Worm (Caenorhabditis elegans) whole organism, L4 larva: ENCODE data around the gene npa-1.

ENCODE experiments used
- F37D6.2 ChIP-seq: sonication (generic microtip); optimal IDR thresholded peaks from 2 replicates; lab custom pipeline; 2016; ENCODE audit warnings: mild to moderate bottlenecking, missing genetic modification characterization, missing compliant biosample characterization
- F49E8.2 ChIP-seq: sonication (generic microtip); optimal IDR thresholded peaks from 2 replicates; lab custom pipeline; 2016; ENCODE audit warnings: missing compliant biosample characterization, mild to moderate bottlenecking, missing genetic modification characterization, borderline replicate concordance
- Y105C5A.15 ChIP-seq: fragments of 200-800 bp; sonication (Bioruptor generic); IDR thresholded peaks from 2 replicates; pipeline ENCODE4 v1.3.6; 2022; ENCODE audit warnings: missing genetic modification characterization, missing compliant biosample characterization
- Y5F2A.4 ChIP-seq: fragments of 200-800 bp; sonication (Bioruptor generic); optimal IDR thresholded peaks from 2 replicates; lab custom pipeline; 2018; ENCODE audit warnings: mild to moderate bottlenecking, missing genetic modification characterization, missing compliant biosample characterization
- ZK546.5 ChIP-seq, 2 experiments: sonication (generic microtip); optimal IDR thresholded peaks; 2 replicates each; lab custom pipeline; 2017; ENCODE audit warnings: missing biosample characterization in 2 of 2, missing genetic modification characterization in 2 of 2
- aha-1 ChIP-seq: fragments of 150-350 bp; peaks from one replicate; lab custom pipeline; 2014; ENCODE audit warnings: missing biosample characterization, missing genetic modification characterization
- arid-1 ChIP-seq: fragments of 200-800 bp; sonication (Bioruptor generic); conservative IDR thresholded peaks from 2 replicates; pipeline ENCODE4 v1.3.6; 2022; ENCODE audit warnings: missing genetic modification reagents, missing genetic modification characterization, missing compliant biosample characterization
- ceh-20 ChIP-seq: fragments of 200-800 bp; sonication (Bioruptor generic); IDR thresholded peaks from 2 replicates; pipeline ENCODE4 v1.3.6; 2022; ENCODE audit warnings: missing genetic modification reagents, missing genetic modification characterization, missing compliant biosample characterization
- ceh-28 ChIP-seq: fragments of 150-350 bp; optimal IDR thresholded peaks from 2 replicates; lab custom pipeline; 2014; ENCODE audit warnings: missing biosample characterization, missing genetic modification reagents, missing genetic modification characterization
- ceh-32 ChIP-seq: sonication (generic microtip); optimal IDR thresholded peaks from 2 replicates; lab custom pipeline; 2016; ENCODE audit warnings: mild to moderate bottlenecking, missing genetic modification characterization, missing compliant biosample characterization; ENCODE audit not compliant: poor library complexity
- ceh-44 ChIP-seq: fragments of 200-800 bp; sonication (Bioruptor generic); IDR thresholded peaks from 2 replicates; pipeline ENCODE4 v1.3.6; 2022; ENCODE audit warnings: missing genetic modification reagents, missing genetic modification characterization, missing compliant biosample characterization
- ceh-62 ChIP-seq: sonication (generic microtip); optimal IDR thresholded peaks from 2 replicates; lab custom pipeline; 2017; ENCODE audit warnings: missing biosample characterization, missing genetic modification characterization
- ces-1 ChIP-seq: fragments of 150-350 bp; sonication (generic microtip); optimal IDR thresholded peaks from 4 replicates; lab custom pipeline; 2014; ENCODE audit warnings: missing biosample characterization, missing genetic modification reagents, missing genetic modification characterization
- daf-12 ChIP-seq: fragments of 150-350 bp; optimal IDR thresholded peaks from 2 replicates; lab custom pipeline; 2014; ENCODE audit warnings: missing biosample characterization, missing genetic modification reagents, missing genetic modification characterization
- daf-16 ChIP-seq, 3 experiments: sonication (generic microtip); optimal IDR thresholded peaks; 2 replicates each; lab custom pipeline; 2016 to 2017; ENCODE audit warnings: missing genetic modification characterization in 3 of 3, missing genetic modification reagents in 3 of 3, mild to moderate bottlenecking in 2 of 3, missing compliant biosample characterization in 2 of 3, missing biosample characterization in 1 of 3, moderate library complexity in 1 of 3
- daf-19 ChIP-seq: fragments of 200-800 bp; sonication (Bioruptor generic); conservative IDR thresholded peaks from 2 replicates; pipeline ENCODE4 v1.3.6; 2022; ENCODE audit warnings: missing genetic modification characterization, missing compliant biosample characterization
- dmd-6 ChIP-seq: fragments of 200-800 bp; sonication (Bioruptor generic); IDR thresholded peaks from 2 replicates; pipeline ENCODE4 v1.3.6; 2022; ENCODE audit warnings: missing genetic modification reagents, missing genetic modification characterization, missing compliant biosample characterization
- dmd-8 ChIP-seq: fragments of 200-800 bp; sonication (Bioruptor generic); IDR thresholded peaks from 2 replicates; pipeline ENCODE4 v1.3.6; 2022; ENCODE audit warnings: missing genetic modification characterization, missing compliant biosample characterization
- dmd-9 ChIP-seq: fragments of 200-800 bp; sonication (Bioruptor generic); IDR thresholded peaks from 2 replicates; pipeline ENCODE4 v1.3.6; 2022; ENCODE audit warnings: missing genetic modification reagents, missing genetic modification characterization, missing compliant biosample characterization
- dpl-1 ChIP-seq: fragments of 150-350 bp; optimal IDR thresholded peaks from 2 replicates; lab custom pipeline; 2014; ENCODE audit warnings: missing biosample characterization, missing genetic modification reagents, missing genetic modification characterization
- dve-1 ChIP-seq: sonication (generic microtip); optimal IDR thresholded peaks from 2 replicates; lab custom pipeline; 2017; ENCODE audit warnings: antibody characterized with exemption, mild to moderate bottlenecking, missing genetic modification characterization, missing compliant biosample characterization; ENCODE audit not compliant: insufficient read depth
- egl-27 ChIP-seq: sonication (generic microtip); optimal IDR thresholded peaks from 3 replicates; lab custom pipeline; 2017; ENCODE audit warnings: missing biosample characterization, missing genetic modification reagents, missing genetic modification characterization
- egl-43 ChIP-seq: fragments of 200-800 bp; sonication (Bioruptor generic); IDR thresholded peaks from 2 replicates; pipeline ENCODE4 v1.3.6; 2022; ENCODE audit warnings: missing genetic modification reagents, missing genetic modification characterization, missing compliant biosample characterization
- fkh-10 ChIP-seq: fragments of 150-350 bp; optimal IDR thresholded peaks from 2 replicates; lab custom pipeline; 2014; ENCODE audit warnings: missing biosample characterization, missing genetic modification reagents, missing genetic modification characterization
- gei-8 ChIP-seq: fragments of 200-800 bp; sonication (Bioruptor generic); optimal IDR thresholded peaks from 2 replicates; lab custom pipeline; 2018; ENCODE audit warnings: mild to moderate bottlenecking, missing genetic modification characterization, missing compliant biosample characterization
- hif-1 ChIP-seq, 2 experiments: sonication (generic microtip); optimal IDR thresholded peaks; 2 replicates each; lab custom pipeline; 2016 to 2017; ENCODE audit warnings: missing compliant biosample characterization in 2 of 2, missing genetic modification characterization in 2 of 2, missing genetic modification reagents in 2 of 2, missing genotype in 2 of 2, mild to moderate bottlenecking in 1 of 2
- hlh-30 ChIP-seq: sonication (generic microtip); optimal IDR thresholded peaks from 2 replicates; lab custom pipeline; 2017; ENCODE audit warnings: antibody characterized with exemption, mild to moderate bottlenecking, missing genetic modification characterization, missing compliant biosample characterization; ENCODE audit not compliant: insufficient read depth
- jun-1 ChIP-seq: fragments of 150-350 bp; optimal IDR thresholded peaks from 2 replicates; lab custom pipeline; 2014; ENCODE audit warnings: missing biosample characterization, missing genetic modification reagents, missing genetic modification characterization
- lin-1 ChIP-seq: fragments of 200-800 bp; sonication (Bioruptor generic); IDR thresholded peaks from 2 replicates; pipeline ENCODE4 v1.3.6; 2022; ENCODE audit warnings: missing genetic modification reagents, missing genetic modification characterization, missing compliant biosample characterization
- lin-13 ChIP-seq: fragments of 150-350 bp; optimal IDR thresholded peaks from 2 replicates; lab custom pipeline; 2014; ENCODE audit warnings: missing biosample characterization, missing genetic modification reagents, missing genetic modification characterization
- lin-38 ChIP-seq: fragments of 200-800 bp; sonication (Bioruptor generic); IDR thresholded peaks from 2 replicates; pipeline ENCODE4 v1.3.6; 2022; ENCODE audit warnings: missing genetic modification reagents, missing genetic modification characterization, missing compliant biosample characterization
- lin-39 ChIP-seq: fragments of 150-350 bp; optimal IDR thresholded peaks from 2 replicates; lab custom pipeline; 2014; ENCODE audit warnings: missing biosample characterization, missing genetic modification reagents, missing genetic modification characterization
- lsy-2 ChIP-seq, 2 experiments: fragments of 150-350 bp in 1 of 2; sonication (generic microtip) in 1 of 2; optimal IDR thresholded peaks; 2 replicates each; lab custom pipeline; 2014 to 2017; ENCODE audit warnings: missing biosample characterization in 2 of 2, missing genetic modification characterization in 2 of 2
- madf-5 ChIP-seq, 2 experiments: fragments of 200-800 bp; sonication (Bioruptor generic); IDR thresholded peaks; 2 replicates each; pipeline ENCODE4 v1.3.6; 2022; ENCODE audit warnings: missing compliant biosample characterization in 2 of 2, missing genetic modification characterization in 2 of 2
- madf-9 ChIP-seq: fragments of 200-800 bp; sonication (Bioruptor generic); conservative IDR thresholded peaks from 2 replicates; pipeline ENCODE4 v1.3.6; 2022; ENCODE audit warnings: missing genetic modification reagents, missing genetic modification characterization, missing compliant biosample characterization
- mdl-1 ChIP-seq, 2 experiments: fragments of 150-350 bp in 1 of 2; sonication (generic microtip) in 1 of 2; optimal IDR thresholded peaks; 2 replicates each; lab custom pipeline; 2014 to 2017; ENCODE audit warnings: missing biosample characterization in 2 of 2, missing genetic modification characterization in 2 of 2
- mep-1 ChIP-seq: fragments of 150-350 bp; sonication (generic microtip); optimal IDR thresholded peaks from 3 replicates; lab custom pipeline; 2014; ENCODE audit warnings: missing biosample characterization, missing genetic modification characterization
- mes-2 ChIP-seq: sonication (generic microtip); optimal IDR thresholded peaks from 2 replicates; lab custom pipeline; 2016; ENCODE audit warnings: missing genotype, mild to moderate bottlenecking, missing genetic modification characterization, missing compliant biosample characterization; ENCODE audit not compliant: poor library complexity, severe bottlenecking
- nhr-48 ChIP-seq: sonication (generic microtip); optimal IDR thresholded peaks from 2 replicates; lab custom pipeline; 2016; ENCODE audit warnings: mild to moderate bottlenecking, missing genetic modification characterization, missing compliant biosample characterization
- nhr-6 ChIP-seq: fragments of 150-350 bp; optimal IDR thresholded peaks from 2 replicates; lab custom pipeline; 2014; ENCODE audit warnings: missing biosample characterization, missing genetic modification characterization
- nhr-76 ChIP-seq: fragments of 150-350 bp; optimal IDR thresholded peaks from 2 replicates; lab custom pipeline; 2014; ENCODE audit warnings: missing biosample characterization, missing genetic modification characterization
- php-3 ChIP-seq: fragments of 200-800 bp; sonication (Bioruptor generic); IDR thresholded peaks from 2 replicates; pipeline ENCODE4 v1.3.6; 2022; ENCODE audit warnings: missing genetic modification reagents, missing genetic modification characterization, missing compliant biosample characterization
- pqm-1 ChIP-seq: sonication (generic microtip); optimal IDR thresholded peaks from 2 replicates; lab custom pipeline; 2017; ENCODE audit warnings: missing biosample characterization, missing genetic modification characterization
- saeg-2 ChIP-seq: fragments of 200-800 bp; sonication (Bioruptor generic); IDR thresholded peaks from 2 replicates; pipeline ENCODE4 v1.3.6; 2022; ENCODE audit warnings: missing genetic modification reagents, missing genetic modification characterization, missing compliant biosample characterization
- set-16 ChIP-seq: fragments of 200-800 bp; sonication (Bioruptor generic); IDR thresholded peaks from 2 replicates; pipeline ENCODE4 v1.3.6; 2022; ENCODE audit warnings: missing genetic modification reagents, missing genetic modification characterization, missing compliant biosample characterization
- snpc-1.2 ChIP-seq: fragments of 200-800 bp; sonication (Bioruptor generic); IDR thresholded peaks from 2 replicates; pipeline ENCODE4 v1.3.6; 2022; ENCODE audit warnings: missing genetic modification reagents, missing genetic modification characterization, missing compliant biosample characterization
- vab-7 ChIP-seq: fragments of 200-800 bp; sonication (Bioruptor generic); IDR thresholded peaks from 2 replicates; pipeline ENCODE4 v1.3.6; 2022; ENCODE audit warnings: missing genetic modification reagents, missing genetic modification characterization, missing compliant biosample characterization
- zip-11 ChIP-seq: fragments of 200-800 bp; sonication (Bioruptor generic); IDR thresholded peaks from 2 replicates; pipeline ENCODE4 v1.3.6; 2022; ENCODE audit warnings: missing genetic modification characterization, missing compliant biosample characterization
- zip-2 ChIP-seq: fragments of 150-350 bp; optimal IDR thresholded peaks from 2 replicates; lab custom pipeline; 2014; ENCODE audit warnings: missing biosample characterization, missing genetic modification characterization

The npa-1 gene

ce11 chrV:7093720-7094401 is 18.3 kb downstream of the npa-1 start, which contains the start of gene nhr-135 (continued):
- TF ChIP-seq F37D6.2 (tag; lab: Kevin White, UChicago): no peak
- TF ChIP-seq madf-5 (GFP tag; IDR thresholded peaks at IDR 0.05; lab: Robert Waterston, UW): no peak
- TF ChIP-seq ceh-44 (GFP tag; lab: Robert Waterston, UW): no peak
- TF ChIP-seq zip-2 (tag; lab: Kevin White, UChicago): no peak
- TF ChIP-seq ZK546.5 (tag; optimal IDR thresholded peaks at IDR 0.05; lab: Kevin White, UChicago): no peak
- TF ChIP-seq egl-43 (GFP tag; lab: Robert Waterston, UW): no peak
- peak; percentile 98 for TF ChIP-seq aha-1 (tag; lab: Kevin White, UChicago)
- TF ChIP-seq dpl-1 (GFP tag; lab: Kevin White, UChicago): no peak
- no peak for TF ChIP-seq zip-11 (GFP tag; lab: Robert Waterston, UW)
- no peak for TF ChIP-seq ces-1 (GFP tag; lab: Kevin White, UChicago)
- TF ChIP-seq dmd-6 (GFP tag; lab: Robert Waterston, UW): peak; percentile 94
- TF ChIP-seq nhr-48 (tag; lab: Kevin White, UChicago): peak; percentile 89
- TF ChIP-seq ceh-28 (tag; lab: Kevin White, UChicago): no peak
- no peak for TF ChIP-seq daf-19 (GFP tag; lab: Robert Waterston, UW)
- TF ChIP-seq saeg-2 (GFP tag; lab: Robert Waterston, UW): 0 out of 2 replicates have a peak, but pooled peaks have one; percentile 45
- no peak for TF ChIP-seq madf-9
- TF ChIP-seq daf-16 (GFP tag; optimal IDR thresholded peaks at IDR 0.05; lab: Kevin White, UChicago): peak in 1 of 2 experiments; percentile 7
- peak; percentile 84 for TF ChIP-seq daf-16 (tag; optimal IDR thresholded peaks at IDR 0.05; lab: Kevin White, UChicago)
- TF ChIP-seq pqm-1 (tag; lab: Kevin White, UChicago): peak; percentile 57
- peak; percentile 7 for TF ChIP-seq nhr-76 (tag; lab: Kevin White, UChicago)
- TF ChIP-seq php-3 (GFP tag; lab: Robert Waterston, UW): 0 out of 2 replicates have a peak, but pooled peaks have one; percentile 37
- TF ChIP-seq dmd-8 (GFP tag; lab: Robert Waterston, UW): no peak
- TF ChIP-seq ceh-20 (GFP tag; lab: Robert Waterston, UW): no peak
- TF ChIP-seq lin-1 (GFP tag; lab: Robert Waterston, UW): peak; percentile 62; the same call in 1 of the 2 replicates
- TF ChIP-seq arid-1 (GFP tag; lab: Robert Waterston, UW): no peak
- peak; percentile 4 for TF ChIP-seq gei-8
- TF ChIP-seq nhr-6 (tag; lab: Kevin White, UChicago): peak; percentile 6
- TF ChIP-seq hlh-30: peak; percentile 90
- TF ChIP-seq daf-12 (tag; lab: Kevin White, UChicago): no peak
- no peak for TF ChIP-seq lin-38 (GFP tag; lab: Robert Waterston, UW)
- no peak for TF ChIP-seq Y105C5A.15 (GFP tag; lab: Robert Waterston, UW)
- peak; percentile 26 to 95 for TF ChIP-seq hif-1 (tag; optimal IDR thresholded peaks at IDR 0.05; lab: Kevin White, UChicago)
- TF ChIP-seq snpc-1.2 (GFP tag; lab: Robert Waterston, UW): no peak
- no peak for TF ChIP-seq set-16 (GFP tag; lab: Robert Waterston, UW)
- TF ChIP-seq lin-39 (tag; lab: Kevin White, UChicago): no peak
- TF ChIP-seq Y5F2A.4 (GFP tag; lab: Kevin White, UChicago): no peak
- TF ChIP-seq lin-13 (GFP tag; lab: Kevin White, UChicago): no peak
- no peak for TF ChIP-seq ceh-32 (tag; lab: Kevin White, UChicago)
- TF ChIP-seq ceh-62: no peak
- peak in 1 of 2 experiments; percentile 46 for TF ChIP-seq lsy-2 (tag; optimal IDR thresholded peaks at IDR 0.05; lab: Kevin White, UChicago)
- TF ChIP-seq egl-27 (tag; lab: Kevin White, UChicago): no peak
- no peak for TF ChIP-seq vab-7 (GFP tag; lab: Robert Waterston, UW)
- TF ChIP-seq fkh-10: no peak
- peak; percentile 72 for TF ChIP-seq mep-1 (tag; lab: Kevin White, UChicago)
- no peak for TF ChIP-seq F49E8.2 (tag; lab: Kevin White, UChicago)
- TF ChIP-seq dve-1 (tag; lab: Kevin White, UChicago): peak; percentile 78
- peak; percentile 57 for TF ChIP-seq mes-2 (tag; lab: Kevin White, UChicago)
- TF ChIP-seq mdl-1 (tag; optimal IDR thresholded peaks at IDR 0.05; lab: Kevin White, UChicago): peak; percentile 82 to 97
- no peak for TF ChIP-seq dmd-9
- no peak for TF ChIP-seq jun-1 (tag; lab: Kevin White, UChicago)
